Worm (Caenorhabditis elegans): ENCODE results near the gene F26D2.16.

DNA sequence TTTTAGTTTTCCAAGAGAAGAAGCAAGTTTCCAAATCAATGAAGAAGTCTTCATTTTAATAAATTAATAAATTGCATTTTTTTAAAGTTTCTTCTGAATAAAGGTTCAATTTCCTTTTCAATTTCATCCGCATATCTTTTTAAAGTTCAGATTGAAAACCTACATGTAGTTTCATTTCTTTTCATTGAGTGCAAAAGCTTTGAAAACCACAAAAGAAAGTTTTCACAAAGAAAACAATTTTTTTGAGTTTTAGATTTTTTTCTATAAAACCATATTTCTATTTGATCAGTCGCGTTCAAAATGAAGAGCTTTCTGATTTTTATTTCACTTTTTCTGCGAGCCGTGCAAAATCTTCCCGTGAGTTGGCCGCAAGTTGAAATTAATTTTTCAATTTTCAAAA lies 26.0 kb upstream of the F26D2.16 start, which contains the start of gene T08G3.6:
- TF ChIP-seq ceh-91 (GFP tag; IDR thresholded peaks at IDR 0.05), result no peak
- no peak for TF ChIP-seq ccch-3 (GFP tag; optimal IDR thresholded peaks at IDR 0.05)
- no peak for TF ChIP-seq madf-3 (GFP tag; IDR thresholded peaks at IDR 0.05)
- TF ChIP-seq Y67H2A.10 (GFP tag; conservative IDR thresholded peaks at IDR 0.05), result no peak
- no peak for TF ChIP-seq mxl-1 (tag; optimal IDR thresholded peaks at IDR 0.05)

Measured in whole organism, young adult.